Worm (Caenorhabditis elegans): ENCODE results near the gene ZC449.2.

- TF ChIP-seq unc-62 (GFP tag; optimal IDR thresholded peaks at IDR 0.05), result no peak
- no peak for TF ChIP-seq him-1 (tag; optimal IDR thresholded peaks at IDR 0.05)
- no peak for TF ChIP-seq egl-44 (GFP tag; IDR thresholded peaks at IDR 0.05)
- no peak for TF ChIP-seq ceh-91 (GFP tag; IDR thresholded peaks at IDR 0.05)
- no peak for TF ChIP-seq dox-1 (GFP tag; IDR thresholded peaks at IDR 0.05)
- no peak for TF ChIP-seq nhr-27 (tag; optimal IDR thresholded peaks at IDR 0.05)
These were observed 17.7 kb downstream of the ZC449.2 start for ce11 chrX:5038812-5039211.
